Fruit fly (Drosophila melanogaster): ENCODE results near the gene Uvrag.

DNA sequence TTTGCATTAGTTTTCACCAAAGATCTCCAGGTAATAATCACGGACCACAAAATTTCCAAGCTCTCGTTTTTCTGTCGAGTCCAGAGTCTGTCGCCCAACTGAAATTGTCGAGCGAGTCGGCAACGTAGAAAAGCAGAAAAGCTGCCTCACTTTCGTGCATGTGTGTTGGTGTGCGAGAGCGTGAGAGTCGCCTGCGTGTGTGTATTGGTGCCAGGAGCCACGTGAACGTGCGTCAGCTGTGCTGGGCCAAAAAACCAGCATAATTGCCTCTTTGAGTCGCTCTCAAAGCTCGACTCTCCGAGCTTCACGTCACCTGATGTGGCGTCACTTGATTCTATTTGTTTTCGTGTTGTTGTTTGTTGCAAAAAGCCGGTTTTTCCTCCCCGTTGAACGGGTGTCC, 44.4 kb downstream of the Uvrag start, which contains the start of gene hbt:
- TF ChIP-seq Hnf4 (GFP tag; optimal IDR thresholded peaks at IDR 0.05) (no peak), psq (GFP tag; optimal IDR thresholded peaks at IDR 0.05) (no peak), pan (optimal IDR thresholded peaks at IDR 0.05) (no peak), Vsx2 (GFP tag; optimal IDR thresholded peaks at IDR 0.05; ENCODE audit: partially characterized antibody) (no peak), Abd-B (GFP tag; optimal IDR thresholded peaks at IDR 0.05) (no peak), sage (GFP tag; optimal IDR thresholded peaks at IDR 0.05) (no peak), usp (GFP tag; optimal IDR thresholded peaks at IDR 0.05) (no peak), ey (GFP tag; optimal IDR thresholded peaks at IDR 0.05) (no peak), Dif (GFP tag; optimal IDR thresholded peaks at IDR 0.05; ENCODE audit: partially characterized antibody) (no peak), CrebA (GFP tag; optimal IDR thresholded peaks at IDR 0.05; ENCODE audit: borderline replicate concordance) (no peak)

Data from whole organism, wandering third instar larva.